Worm (Caenorhabditis elegans) whole organism, L2 larva: ENCODE measurements around the gene secs-1.

Experiments used
- C34F6.9 ChIP-seq: fragments of 150-350 bp; optimal IDR thresholded peaks from 2 replicates; lab custom pipeline; 2014; ENCODE audit warnings: missing biosample characterization, missing genetic modification characterization
- R02D3.7 ChIP-seq: fragments of 150-350 bp; optimal IDR thresholded peaks from 2 replicates; lab custom pipeline; 2014; ENCODE audit warnings: missing biosample characterization, missing genetic modification characterization
- Y55F3AM.14 ChIP-seq: fragments of 200-800 bp; sonication (Bioruptor generic); optimal IDR thresholded peaks from 2 replicates; lab custom pipeline; 2018; ENCODE audit warnings: mild to moderate bottlenecking, missing genetic modification characterization, missing compliant biosample characterization
- alr-1 ChIP-seq: fragments of 150-350 bp; optimal IDR thresholded peaks from 2 replicates; lab custom pipeline; 2014; ENCODE audit warnings: missing biosample characterization, missing genetic modification characterization
- aly-2 ChIP-seq: fragments of 150-350 bp; optimal IDR thresholded peaks from 2 replicates; lab custom pipeline; 2014; ENCODE audit warnings: missing biosample characterization, missing genetic modification characterization
- ama-1 ChIP-seq: fragments of 150-350 bp; optimal IDR thresholded peaks from 2 replicates; lab custom pipeline; 2018; ENCODE audit warnings: inconsistent platforms
- crh-2 ChIP-seq: sonication (generic microtip); optimal IDR thresholded peaks from 2 replicates; lab custom pipeline; 2017; ENCODE audit warnings: missing biosample characterization, missing genetic modification characterization
- dmd-4 ChIP-seq: sonication (generic microtip); optimal IDR thresholded peaks from 2 replicates; lab custom pipeline; 2017; ENCODE audit warnings: missing biosample characterization, missing genetic modification characterization
- egl-27 ChIP-seq: sonication (generic microtip); optimal IDR thresholded peaks from 3 replicates; lab custom pipeline; 2017; ENCODE audit warnings: missing biosample characterization, missing genetic modification reagents, missing genetic modification characterization
- elt-1 ChIP-seq: fragments of 150-350 bp; optimal IDR thresholded peaks from 2 replicates; lab custom pipeline; 2014; ENCODE audit warnings: missing biosample characterization, missing genetic modification characterization
- elt-3 ChIP-seq: sonication (generic microtip); optimal IDR thresholded peaks from 2 replicates; lab custom pipeline; 2017; ENCODE audit warnings: missing biosample characterization, missing genetic modification characterization
- gmeb-1 ChIP-seq: fragments of 150-350 bp; optimal IDR thresholded peaks from 2 replicates; lab custom pipeline; 2014; ENCODE audit warnings: missing biosample characterization, missing genetic modification characterization
- lin-11 ChIP-seq: fragments of 150-350 bp; sonication (generic microtip); optimal IDR thresholded peaks from 2 replicates; lab custom pipeline; 2014; ENCODE audit warnings: missing biosample characterization, missing genetic modification characterization, inconsistent platforms, mixed read lengths
- lin-13 ChIP-seq: fragments of 150-350 bp; optimal IDR thresholded peaks from 2 replicates; lab custom pipeline; 2014; ENCODE audit warnings: missing biosample characterization, missing genetic modification reagents, missing genetic modification characterization
- lin-39 ChIP-seq: fragments of 150-350 bp; optimal IDR thresholded peaks from 2 replicates; lab custom pipeline; 2014; ENCODE audit warnings: missing biosample characterization, missing genetic modification reagents, missing genetic modification characterization
- lsy-2 ChIP-seq, 2 experiments: fragments of 150-350 bp in 1 of 2; sonication (generic microtip) in 1 of 2; optimal IDR thresholded peaks; 2 replicates each; lab custom pipeline; 2014 to 2017; ENCODE audit warnings: missing biosample characterization in 2 of 2, missing genetic modification characterization in 2 of 2
- mab-5 ChIP-seq: fragments of 150-350 bp; optimal IDR thresholded peaks from 2 replicates; lab custom pipeline; 2014; ENCODE audit warnings: missing biosample characterization, missing genetic modification characterization
- mdl-1 ChIP-seq, 2 experiments: fragments of 150-350 bp in 1 of 2; sonication (generic microtip) in 1 of 2; optimal IDR thresholded peaks; 2 replicates each; lab custom pipeline; 2017; ENCODE audit warnings: missing biosample characterization in 2 of 2, missing genetic modification characterization in 2 of 2
- nhr-10 ChIP-seq: sonication (generic microtip); optimal IDR thresholded peaks from 2 replicates; lab custom pipeline; 2017; ENCODE audit warnings: missing biosample characterization, missing genetic modification characterization
- nhr-11 ChIP-seq: fragments of 150-350 bp; optimal IDR thresholded peaks from 2 replicates; lab custom pipeline; 2014; ENCODE audit warnings: missing biosample characterization, missing genetic modification characterization
- nhr-12 ChIP-seq: fragments of 150-350 bp; optimal IDR thresholded peaks from 2 replicates; lab custom pipeline; 2014; ENCODE audit warnings: missing biosample characterization, missing genetic modification characterization
- nhr-129 ChIP-seq: fragments of 150-350 bp; optimal IDR thresholded peaks from 2 replicates; lab custom pipeline; 2014; ENCODE audit warnings: missing biosample characterization, missing genetic modification characterization
- nhr-21 ChIP-seq: fragments of 150-350 bp; optimal IDR thresholded peaks from 2 replicates; lab custom pipeline; 2014; ENCODE audit warnings: missing biosample characterization, missing genetic modification characterization
- nhr-237 ChIP-seq: fragments of 150-350 bp; optimal IDR thresholded peaks from 2 replicates; lab custom pipeline; 2014; ENCODE audit warnings: missing biosample characterization, missing genetic modification characterization
- nhr-25 ChIP-seq: fragments of 150-350 bp; sonication (generic microtip); optimal IDR thresholded peaks from 3 replicates; lab custom pipeline; 2014; ENCODE audit warnings: missing biosample characterization, missing genetic modification characterization
- nhr-6 ChIP-seq: fragments of 150-350 bp; optimal IDR thresholded peaks from 2 replicates; lab custom pipeline; 2014; ENCODE audit warnings: missing biosample characterization, missing genetic modification characterization
- nhr-77 ChIP-seq: fragments of 150-350 bp; optimal IDR thresholded peaks from 2 replicates; lab custom pipeline; 2014; ENCODE audit warnings: missing biosample characterization, missing genetic modification characterization
- skn-1 ChIP-seq: sonication (generic microtip); optimal IDR thresholded peaks from 2 replicates; lab custom pipeline; 2017; ENCODE audit warnings: missing biosample characterization, missing genetic modification characterization
- sma-3 ChIP-seq: sonication (generic microtip); optimal IDR thresholded peaks from 2 replicates; lab custom pipeline; 2016; ENCODE audit warnings: missing genetic modification reagents, missing genetic modification characterization, missing compliant biosample characterization
- sma-9 ChIP-seq, 2 experiments: fragments of 150-350 bp in 1 of 2; sonication (generic microtip) in 1 of 2; optimal IDR thresholded peaks; 2 replicates each; lab custom pipeline; 2014 to 2016; ENCODE audit warnings: missing genetic modification characterization in 2 of 2, mild to moderate bottlenecking in 1 of 2, missing biosample characterization in 1 of 2, missing compliant biosample characterization in 1 of 2, missing genetic modification reagents in 1 of 2, moderate library complexity in 1 of 2
- snpc-4 ChIP-seq: fragments of 150-350 bp; optimal IDR thresholded peaks from 2 replicates; lab custom pipeline; 2014; ENCODE audit warnings: missing biosample characterization, missing genetic modification characterization
- unc-39 ChIP-seq: fragments of 150-350 bp; optimal IDR thresholded peaks from 2 replicates; lab custom pipeline; 2014; ENCODE audit warnings: missing biosample characterization, missing genetic modification characterization
- unc-55 ChIP-seq: fragments of 150-350 bp; sonication (generic microtip); optimal IDR thresholded peaks from 3 replicates; lab custom pipeline; 2014; ENCODE audit warnings: missing biosample characterization, missing genetic modification reagents, missing genetic modification characterization
- unc-62 ChIP-seq: fragments of 150-350 bp; optimal IDR thresholded peaks from 2 replicates; lab custom pipeline; 2014; ENCODE audit warnings: missing biosample characterization, missing genetic modification reagents, missing genetic modification characterization
- zag-1 ChIP-seq: fragments of 150-350 bp; optimal IDR thresholded peaks from 2 replicates; lab custom pipeline; 2014; ENCODE audit warnings: missing biosample characterization, missing genetic modification characterization
- ztf-1 ChIP-seq: fragments of 200-800 bp; sonication (Bioruptor generic); conservative IDR thresholded peaks from 2 replicates; pipeline ENCODE4 v1.3.6; 2022; ENCODE audit warnings: missing genetic modification characterization, missing compliant biosample characterization
- ztf-11 ChIP-seq: sonication (generic microtip); optimal IDR thresholded peaks from 2 replicates; lab custom pipeline; 2017; ENCODE audit warnings: missing biosample characterization, missing genetic modification characterization
- ztf-4 ChIP-seq: fragments of 150-350 bp; optimal IDR thresholded peaks from 2 replicates; lab custom pipeline; 2014; ENCODE audit warnings: missing biosample characterization, missing genetic modification characterization

Gene secs-1

ce11 chrV:10804374-10804773, at the start of gene secs-1:
Gene secs-1, minus strand, starts transcription at chrV:10804474.
- no peak for TF ChIP-seq crh-2 (tag; lab: Kevin White, UChicago)

ce11 chrV:10846893-10847292, 42.6 kb upstream of the secs-1 start, which contains the start of gene C29A12.6:
Gene C29A12.6, plus strand, starts transcription at chrV:10847193.
- no peak for TF ChIP-seq nhr-11 (tag; lab: Kevin White, UChicago)
- TF ChIP-seq skn-1: no peak
- TF ChIP-seq nhr-6: no peak
- no peak for TF ChIP-seq lin-39 (tag; lab: Kevin White, UChicago)
- TF ChIP-seq ztf-4 (tag; lab: Kevin White, UChicago): no peak
- TF ChIP-seq mab-5 (tag; lab: Kevin White, UChicago): no peak
- TF ChIP-seq snpc-4 (tag; lab: Kevin White, UChicago): no peak

ce11 chrV:10839398-10839797, 35.1 kb upstream of the secs-1 start:
- TF ChIP-seq elt-3: no peak
- TF ChIP-seq lin-11: no peak
- TF ChIP-seq nhr-21: no peak
- no peak for TF ChIP-seq nhr-25 (tag; lab: Kevin White, UChicago)
- no peak for TF ChIP-seq lin-39 (tag; lab: Kevin White, UChicago)
- TF ChIP-seq skn-1: no peak
- TF ChIP-seq zag-1 (tag; lab: Kevin White, UChicago): no peak
- no peak for TF ChIP-seq lin-13 (GFP tag; lab: Kevin White, UChicago)
- TF ChIP-seq nhr-237 (tag; lab: Kevin White, UChicago): no peak
- no peak for TF ChIP-seq aly-2 (tag; lab: Kevin White, UChicago)
- TF ChIP-seq ztf-1: no peak
- TF ChIP-seq sma-9 (GFP tag; optimal IDR thresholded peaks at IDR 0.05; lab: Kevin White, UChicago): no peak
- TF ChIP-seq sma-9 (tag; optimal IDR thresholded peaks at IDR 0.05; lab: Kevin White, UChicago): no peak
- no peak for TF ChIP-seq elt-1 (tag; lab: Kevin White, UChicago)
- no peak for TF ChIP-seq unc-62 (GFP tag; lab: Kevin White, UChicago)
- TF ChIP-seq mdl-1 (tag; optimal IDR thresholded peaks at IDR 0.05; lab: Kevin White, UChicago): no peak
- TF ChIP-seq nhr-12 (tag; lab: Kevin White, UChicago): no peak
- TF ChIP-seq nhr-11 (tag; lab: Kevin White, UChicago): no peak

- TF ChIP-seq alr-1 (no peak), ama-1 (lab: Kevin White, UChicago) (no peak), sma-3 (GFP tag; lab: Kevin White, UChicago) (no peak), nhr-77 (tag; lab: Kevin White, UChicago) (no peak), unc-39 (no peak), mdl-1 (tag; optimal IDR thresholded peaks at IDR 0.05; lab: Kevin White, UChicago) (no peak), unc-55 (GFP tag; lab: Kevin White, UChicago) (peak; percentile 52), nhr-25 (tag; lab: Kevin White, UChicago) (no peak), dmd-4 (no peak), ztf-11 (tag; lab: Kevin White, UChicago) (no peak), egl-27 (no peak), ztf-1 (no peak), nhr-237 (tag; lab: Kevin White, UChicago) (no peak), nhr-129 (tag; lab: Kevin White, UChicago) (no peak), Y55F3AM.14 (GFP tag; lab: Kevin White, UChicago) (peak; percentile 46), nhr-10 (tag; lab: Kevin White, UChicago) (no peak), zag-1 (tag; lab: Kevin White, UChicago) (no peak), R02D3.7 (tag; lab: Kevin White, UChicago) (no peak), gmeb-1 (tag; lab: Kevin White, UChicago) (no peak), mab-5 (tag; lab: Kevin White, UChicago) (peak; percentile 58)
These were observed 33.9 kb upstream of the secs-1 start for ce11 chrV:10838204-10838603.

ce11 chrV:10834682-10835219, 30.5 kb upstream of the secs-1 start:
- TF ChIP-seq sma-9 (GFP tag; optimal IDR thresholded peaks at IDR 0.05; lab: Kevin White, UChicago): no peak
- no peak for TF ChIP-seq sma-9 (tag; optimal IDR thresholded peaks at IDR 0.05; lab: Kevin White, UChicago)
- peak in 1 of 2 experiments; percentile 10 for TF ChIP-seq lsy-2 (tag; optimal IDR thresholded peaks at IDR 0.05; lab: Kevin White, UChicago)
- TF ChIP-seq alr-1: no peak
- TF ChIP-seq zag-1 (tag; lab: Kevin White, UChicago): peak; percentile 25
- TF ChIP-seq unc-55 (GFP tag; lab: Kevin White, UChicago): peak; percentile 44
- TF ChIP-seq ztf-11 (tag; lab: Kevin White, UChicago): no peak
- TF ChIP-seq sma-3 (GFP tag; lab: Kevin White, UChicago): no peak
- TF ChIP-seq lin-39 (tag; lab: Kevin White, UChicago): no peak
- TF ChIP-seq gmeb-1 (tag; lab: Kevin White, UChicago): no peak
- no peak for TF ChIP-seq mdl-1 (tag; optimal IDR thresholded peaks at IDR 0.05; lab: Kevin White, UChicago)
- no peak for TF ChIP-seq snpc-4 (tag; lab: Kevin White, UChicago)
- TF ChIP-seq C34F6.9 (tag; lab: Kevin White, UChicago): peak; percentile 53
